Fruit fly (Drosophila melanogaster) whole organism, embryonic: ENCODE results near the gene shd.

Experiments
- Doc3 ChIP-seq: fragments of 200-800 bp; sonication (Bioruptor generic); IDR thresholded peaks from 3 replicates; pipeline ENCODE4 v1.3.6; 2022; ENCODE audit warnings: missing biosample characterization, missing genetic modification characterization; ENCODE audit not compliant: partially characterized antibody
- ap ChIP-seq: fragments of 200-800 bp; sonication (Bioruptor generic); IDR thresholded peaks from 2 replicates; pipeline ENCODE4 v1.3.6; 2022; ENCODE audit warnings: missing biosample characterization, missing genetic modification characterization
- ems ChIP-seq: fragments of 200-800 bp; sonication (Bioruptor generic); optimal IDR thresholded peaks from 3 replicates; lab custom pipeline; 2016; ENCODE audit warnings: missing biosample characterization, missing genetic modification characterization
- nau ChIP-seq: fragments of 200-800 bp; sonication (Bioruptor generic); optimal IDR thresholded peaks from 3 replicates; lab custom pipeline; 2017; ENCODE audit warnings: missing biosample characterization, mild to moderate bottlenecking, missing genetic modification characterization, missing genetic modification reagents

DNA sequence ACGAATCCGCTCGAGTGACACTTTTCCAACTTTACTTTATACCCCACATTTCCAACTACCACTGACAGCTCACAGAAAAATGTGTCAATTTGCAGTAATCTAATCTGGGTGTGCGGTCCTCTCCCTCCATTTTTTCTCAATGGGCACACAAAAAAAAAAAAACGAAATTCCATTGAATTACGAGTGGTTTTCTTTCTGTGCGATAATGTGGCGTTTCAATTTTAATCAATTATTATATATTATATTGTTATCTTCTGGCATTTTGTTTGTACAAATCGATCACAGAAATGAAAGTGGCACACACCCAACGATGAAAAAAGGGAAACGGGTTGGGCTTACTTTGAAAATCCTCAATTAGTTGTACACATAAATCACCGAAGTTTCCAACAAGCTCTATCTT, 36.1 kb downstream of the shd start:
- TF ChIP-seq ems (GFP tag; lab: Kevin White, UChicago) (no peak), Doc3 (GFP tag; lab: Robert Waterston, UW) (no peak), nau (GFP tag; lab: Kevin White, UChicago) (no peak), ap (GFP tag; lab: Robert Waterston, UW) (no peak)
